Worm (Caenorhabditis elegans) whole organism, early embryonic: Measurements from ENCODE around the gene unc-1.

ENCODE experiments used
- B0310.2 ChIP-seq: sonication (generic microtip); optimal IDR thresholded peaks from 2 replicates; lab custom pipeline; 2016; ENCODE audit warnings: mild to moderate bottlenecking, missing genetic modification characterization, missing compliant biosample characterization
- aly-1 ChIP-seq: sonication (generic microtip); optimal IDR thresholded peaks from 2 replicates; lab custom pipeline; 2016; ENCODE audit warnings: missing genetic modification characterization, missing compliant biosample characterization
- ama-1 ChIP-seq: fragments of 150-350 bp; optimal IDR thresholded peaks from 2 replicates; lab custom pipeline; 2014
- ets-7 ChIP-seq: sonication (generic microtip); optimal IDR thresholded peaks from 2 replicates; lab custom pipeline; 2016; ENCODE audit warnings: missing genotype, missing genetic modification characterization, missing compliant biosample characterization
- flt-1 ChIP-seq: fragments of 200-800 bp; sonication (Bioruptor generic); IDR thresholded peaks from 2 replicates; pipeline ENCODE4 v1.3.6; 2022; ENCODE audit warnings: missing genetic modification characterization, missing compliant biosample characterization
- hmbx-1 ChIP-seq: sonication (generic microtip); optimal IDR thresholded peaks from 2 replicates; lab custom pipeline; 2016; ENCODE audit warnings: mild to moderate bottlenecking, missing genetic modification characterization, missing compliant biosample characterization
- hmg-4 ChIP-seq: fragments of 200-800 bp; sonication (Bioruptor generic); optimal IDR thresholded peaks from 2 replicates; lab custom pipeline; 2018; ENCODE audit warnings: mild to moderate bottlenecking, missing genetic modification characterization, missing compliant biosample characterization
- hnd-1 ChIP-seq: sonication (generic microtip); optimal IDR thresholded peaks from 2 replicates; lab custom pipeline; 2016; ENCODE audit warnings: missing genetic modification characterization, missing compliant biosample characterization
- pes-1 ChIP-seq: fragments of 200-800 bp; sonication (Bioruptor generic); IDR thresholded peaks from 2 replicates; pipeline ENCODE4 v1.3.6; 2022; ENCODE audit warnings: missing genetic modification reagents, missing genetic modification characterization, missing compliant biosample characterization
- scrt-1 ChIP-seq: fragments of 200-800 bp; sonication (Bioruptor generic); IDR thresholded peaks from 2 replicates; pipeline ENCODE4 v1.3.6; 2022; ENCODE audit warnings: missing genetic modification characterization, missing compliant biosample characterization
- sea-1 ChIP-seq: fragments of 200-800 bp; sonication (Bioruptor generic); conservative IDR thresholded peaks from 2 replicates; pipeline ENCODE4 v1.3.6; 2022; ENCODE audit warnings: missing genetic modification characterization, missing compliant biosample characterization
- tbx-37 ChIP-seq: fragments of 200-800 bp; sonication (Bioruptor generic); conservative IDR thresholded peaks from 2 replicates; pipeline ENCODE4 v1.3.6; 2022; ENCODE audit warnings: missing genetic modification reagents, missing genetic modification characterization, missing compliant biosample characterization

DNA sequence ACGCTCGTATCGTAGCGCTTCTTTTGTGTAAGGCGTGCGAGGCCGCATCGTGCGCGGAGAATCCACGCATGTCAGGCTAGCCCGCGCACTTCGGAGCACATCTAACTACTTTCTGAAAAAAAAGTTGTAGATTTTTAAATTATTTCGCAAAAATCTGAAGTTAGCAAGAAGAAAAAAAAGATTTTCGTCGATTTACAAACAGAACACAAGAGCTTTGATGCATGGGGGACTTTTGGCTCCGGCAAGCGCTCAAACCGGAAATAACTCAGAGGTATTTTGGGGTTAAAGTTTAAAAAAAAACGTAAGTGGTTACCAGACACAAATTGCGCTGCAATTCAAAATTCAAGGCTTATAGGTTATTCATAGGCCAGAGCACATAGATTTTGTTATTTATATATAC is 44.8 kb downstream of the unc-1 start, which contains the start of the genes F55A4.13 and nlf-1:
- TF ChIP-seq ama-1 = no peak
- no peak for TF ChIP-seq B0310.2
- no peak for TF ChIP-seq tbx-37 (GFP tag; lab: Robert Waterston, UW)
- TF ChIP-seq flt-1 (GFP tag; lab: Robert Waterston, UW) = no peak
- TF ChIP-seq pes-1 = no peak
- no peak for TF ChIP-seq sea-1 (GFP tag; lab: Robert Waterston, UW)
- TF ChIP-seq scrt-1 (GFP tag; lab: Robert Waterston, UW) = no peak
- no peak for TF ChIP-seq ets-7 (tag; lab: Kevin White, UChicago)
- no peak for TF ChIP-seq aly-1 (tag; lab: Kevin White, UChicago)
- no peak for TF ChIP-seq hnd-1 (tag; lab: Kevin White, UChicago)
- no peak for TF ChIP-seq hmg-4
- no peak for TF ChIP-seq hmbx-1 (tag; lab: Kevin White, UChicago)
